Fruit fly (Drosophila melanogaster) whole organism, embryonic: ENCODE results near the gene Fum1.

ENCODE experiments used
- Antp ChIP-seq: fragments of 200-800 bp; sonication (Bioruptor generic); optimal IDR thresholded peaks from 3 replicates; lab custom pipeline; 2016; ENCODE audit warnings: missing biosample characterization, missing genetic modification characterization
- Atf-2 ChIP-seq: fragments of 200-800 bp; sonication (Bioruptor generic); optimal IDR thresholded peaks from 2 replicates; lab custom pipeline; 2016; ENCODE audit warnings: missing biosample characterization, missing genetic modification characterization
- CG10959 ChIP-seq: fragments of 200-800 bp; sonication (Bioruptor generic); IDR thresholded peaks from 2 replicates; pipeline ENCODE4 v1.3.6; 2022; ENCODE audit warnings: missing biosample characterization, missing genetic modification characterization
- CG11093 ChIP-seq: fragments of 200-800 bp; sonication (Bioruptor generic); IDR thresholded peaks from 3 replicates; pipeline ENCODE4 v1.3.6; 2022; ENCODE audit warnings: missing biosample characterization, missing genetic modification characterization
- CG11504 ChIP-seq: fragments of 200-800 bp; sonication (Bioruptor generic); optimal IDR thresholded peaks from 3 replicates; lab custom pipeline; 2019; ENCODE audit warnings: missing biosample characterization, mild to moderate bottlenecking, missing genetic modification characterization, moderate library complexity
- CG11695 ChIP-seq: fragments of 200-800 bp; sonication (Bioruptor generic); IDR thresholded peaks from 3 replicates; pipeline ENCODE4 v1.3.6; 2022; ENCODE audit warnings: missing biosample characterization, missing genetic modification characterization
- CG14050 ChIP-seq: fragments of 200-800 bp; sonication (Bioruptor generic); IDR thresholded peaks from 3 replicates; pipeline ENCODE4 v1.3.6; 2022; ENCODE audit warnings: missing biosample characterization, missing genetic modification characterization
- CG14441 ChIP-seq: fragments of 200-800 bp; sonication (Bioruptor generic); IDR thresholded peaks from 2 replicates; pipeline ENCODE4 v1.3.6; 2022; ENCODE audit warnings: missing biosample characterization, missing genetic modification characterization
- CG17359 ChIP-seq: fragments of 200-800 bp; sonication (Bioruptor generic); optimal IDR thresholded peaks from 3 replicates; lab custom pipeline; 2018; ENCODE audit warnings: missing biosample characterization, mild to moderate bottlenecking, missing genetic modification characterization, moderate library complexity
- CG18764 ChIP-seq: fragments of 200-800 bp; sonication (Bioruptor generic); optimal IDR thresholded peaks from 3 replicates; lab custom pipeline; 2016; ENCODE audit warnings: missing biosample characterization, missing genetic modification characterization
- CG2875 ChIP-seq: fragments of 200-800 bp; sonication (Bioruptor generic); optimal IDR thresholded peaks from 2 replicates; lab custom pipeline; 2017; ENCODE audit warnings: missing biosample characterization, mild to moderate bottlenecking, missing genetic modification characterization, missing genetic modification reagents
- CG3065 ChIP-seq: fragments of 200-800 bp; sonication (Bioruptor generic); optimal IDR thresholded peaks from 2 replicates; lab custom pipeline; 2016; ENCODE audit warnings: missing biosample characterization, missing genetic modification characterization
- CG32532 ChIP-seq: fragments of 200-800 bp; sonication (Bioruptor generic); IDR thresholded peaks from 2 replicates; pipeline ENCODE4 v1.3.6; 2022; ENCODE audit warnings: missing biosample characterization, missing genetic modification characterization
- CG3847 ChIP-seq: fragments of 200-800 bp; sonication (Bioruptor generic); IDR thresholded peaks from 2 replicates; pipeline ENCODE4 v1.3.6; 2022; ENCODE audit warnings: missing biosample characterization, missing genetic modification characterization
- CG43689 ChIP-seq: fragments of 200-800 bp; sonication (Bioruptor generic); IDR thresholded peaks from 2 replicates; pipeline ENCODE4 v1.3.6; 2022; ENCODE audit warnings: missing biosample characterization, missing genetic modification characterization
- CG4617 ChIP-seq: fragments of 200-800 bp; sonication (Bioruptor generic); optimal IDR thresholded peaks from 3 replicates; lab custom pipeline; 2016; ENCODE audit warnings: missing biosample characterization, missing genetic modification characterization, borderline replicate concordance
- CG4854 ChIP-seq: fragments of 200-800 bp; sonication (Bioruptor generic); optimal IDR thresholded peaks from 2 replicates; lab custom pipeline; 2016; ENCODE audit warnings: missing biosample characterization, missing genetic modification characterization, inconsistent platforms
- CG7357 ChIP-seq: fragments of 200-800 bp; sonication (Bioruptor generic); IDR thresholded peaks from 3 replicates; pipeline ENCODE4 v1.3.6; 2022; ENCODE audit warnings: missing biosample characterization, missing genetic modification characterization
- CG7372 ChIP-seq: fragments of 200-800 bp; sonication (Bioruptor generic); IDR thresholded peaks from 2 replicates; pipeline ENCODE4 v1.3.6; 2022; ENCODE audit warnings: missing biosample characterization, missing genetic modification characterization
- CG8089 ChIP-seq: fragments of 200-800 bp; sonication (Bioruptor generic); optimal IDR thresholded peaks from 3 replicates; lab custom pipeline; 2016; ENCODE audit warnings: missing biosample characterization, missing genetic modification characterization
- CTCF ChIP-seq: fragments of 200-800 bp; sonication (Bioruptor generic); optimal IDR thresholded peaks from 2 replicates; lab custom pipeline; 2017; ENCODE audit warnings: missing biosample characterization, mild to moderate bottlenecking, missing genetic modification characterization, moderate library complexity
- E2f2 ChIP-seq: fragments of 200-800 bp; sonication (Bioruptor generic); IDR thresholded peaks from 2 replicates; pipeline ENCODE4 v1.3.6; 2022; ENCODE audit warnings: missing biosample characterization, missing genetic modification characterization
- H15 ChIP-seq: fragments of 200-800 bp; sonication (Bioruptor generic); IDR thresholded peaks from 3 replicates; pipeline ENCODE4 v1.3.6; 2022; ENCODE audit warnings: missing biosample characterization, missing genetic modification characterization
- HHEX ChIP-seq: fragments of 200-800 bp; sonication (Bioruptor generic); optimal IDR thresholded peaks from 3 replicates; lab custom pipeline; 2017; ENCODE audit warnings: missing biosample characterization, mild to moderate bottlenecking, missing genetic modification characterization, missing genetic modification reagents
- Kr ChIP-seq: fragments of 200-800 bp; sonication (Bioruptor generic); optimal IDR thresholded peaks from 2 replicates; lab custom pipeline; 2017; ENCODE audit warnings: missing biosample characterization, mild to moderate bottlenecking, missing genetic modification characterization
- Pdp1 ChIP-seq, 2 experiments: fragments of 200-800 bp; sonication (Bioruptor generic); optimal IDR thresholded peaks; 3 replicates each; lab custom pipeline; 2016; ENCODE audit warnings: missing biosample characterization in 2 of 2, missing genetic modification characterization in 2 of 2, mild to moderate bottlenecking in 1 of 2, moderate library complexity in 1 of 2
- Taf1 ChIP-seq: fragments of 200-800 bp; sonication (Bioruptor generic); IDR thresholded peaks from 2 replicates; pipeline ENCODE4 v1.3.6; 2022; ENCODE audit warnings: missing biosample characterization, missing genetic modification characterization
- Trl ChIP-seq, 3 experiments: fragments of >200 bp in 2 of 3; fragments of 200-800 bp in 1 of 3; sonication (Bioruptor generic) in 1 of 3; optimal IDR thresholded peaks; 2 replicates in 1 of 3; 3 replicates in 2 of 3; lab custom pipeline; 2016 to 2017; ENCODE audit warnings: missing biosample characterization in 1 of 3, missing genetic modification characterization in 1 of 3
- cg ChIP-seq: fragments of 200-800 bp; sonication (Bioruptor generic); optimal IDR thresholded peaks from 3 replicates; lab custom pipeline; 2019; ENCODE audit warnings: missing biosample characterization, mild to moderate bottlenecking, missing genetic modification characterization, moderate library complexity
- chinmo ChIP-seq: fragments of 200-800 bp; sonication (Bioruptor generic); IDR thresholded peaks from 4 replicates; pipeline ENCODE4 v1.3.6; 2022; ENCODE audit warnings: missing biosample characterization, missing genetic modification characterization; ENCODE audit not compliant: partially characterized antibody
- ci ChIP-seq: fragments of 200-800 bp; sonication (Bioruptor generic); IDR thresholded peaks from 3 replicates; pipeline ENCODE4 v1.3.6; 2022; ENCODE audit warnings: missing biosample characterization, missing genetic modification characterization
- dimm ChIP-seq: fragments of 200-800 bp; sonication (Bioruptor generic); IDR thresholded peaks from 2 replicates; pipeline ENCODE4 v1.3.6; 2022; ENCODE audit warnings: missing biosample characterization, missing genetic modification characterization
- disco-r ChIP-seq: fragments of 200-800 bp; sonication (Bioruptor generic); optimal IDR thresholded peaks from 2 replicates; lab custom pipeline; 2016; ENCODE audit warnings: missing biosample characterization, missing genetic modification characterization
- dysf ChIP-seq: fragments of 200-800 bp; sonication (Bioruptor generic); IDR thresholded peaks from 3 replicates; pipeline ENCODE4 v1.3.6; 2022; ENCODE audit warnings: missing biosample characterization, missing genetic modification characterization
- ewg ChIP-seq: fragments of 200-800 bp; sonication (Bioruptor generic); optimal IDR thresholded peaks from 3 replicates; lab custom pipeline; 2017; ENCODE audit warnings: mild to moderate bottlenecking, missing biosample characterization, missing genetic modification reagents, missing genetic modification characterization
- exex ChIP-seq: fragments of 200-800 bp; sonication (Bioruptor generic); optimal IDR thresholded peaks from 4 replicates; lab custom pipeline; 2018; ENCODE audit warnings: missing biosample characterization, mild to moderate bottlenecking, missing genetic modification characterization, moderate library complexity
- gsb ChIP-seq: fragments of 200-800 bp; sonication (Bioruptor generic); IDR thresholded peaks from 2 replicates; pipeline ENCODE4 v1.3.6; 2022; ENCODE audit warnings: missing biosample characterization, missing genetic modification characterization
- h ChIP-seq: fragments of >200 bp; optimal IDR thresholded peaks from 2 replicates; lab custom pipeline; 2017
- knrl ChIP-seq: fragments of 200-800 bp; sonication (Bioruptor generic); IDR thresholded peaks from 3 replicates; pipeline ENCODE4 v1.3.6; 2022; ENCODE audit warnings: missing biosample characterization, missing genetic modification characterization; ENCODE audit not compliant: partially characterized antibody
- lab ChIP-seq: fragments of 200-800 bp; sonication (Bioruptor generic); optimal IDR thresholded peaks from 3 replicates; lab custom pipeline; 2017; ENCODE audit warnings: missing biosample characterization, missing genetic modification characterization, mild to moderate bottlenecking, moderate library complexity, missing genetic modification reagents
- lov ChIP-seq, 2 experiments: fragments of 200-800 bp in 1 of 2; fragments of >200 bp in 1 of 2; sonication (Bioruptor generic) in 1 of 2; IDR thresholded peaks in 1 of 2; optimal IDR thresholded peaks in 1 of 2; 2 replicates in 1 of 2; 3 replicates in 1 of 2; pipeline versions ENCODE4 v1.3.6 to Lab custom; 2017 to 2022; ENCODE audit warnings: missing biosample characterization in 1 of 2, missing genetic modification characterization in 1 of 2
- mirr ChIP-seq: fragments of 200-800 bp; sonication (Bioruptor generic); optimal IDR thresholded peaks from 3 replicates; lab custom pipeline; 2018; ENCODE audit warnings: missing biosample characterization, mild to moderate bottlenecking, missing genetic modification characterization
- nom ChIP-seq: fragments of 200-800 bp; sonication (Bioruptor generic); optimal IDR thresholded peaks from 2 replicates; lab custom pipeline; 2017; ENCODE audit warnings: missing biosample characterization, missing genetic modification characterization, mild to moderate bottlenecking, moderate library complexity, missing genetic modification reagents
- p53 ChIP-seq: fragments of 200-800 bp; sonication (Bioruptor generic); optimal IDR thresholded peaks from 2 replicates; lab custom pipeline; 2016; ENCODE audit warnings: missing biosample characterization, missing genetic modification characterization
- row ChIP-seq: fragments of 200-800 bp; sonication (Bioruptor generic); IDR thresholded peaks from 3 replicates; pipeline ENCODE4 v1.3.6; 2022; ENCODE audit warnings: missing biosample characterization, missing genetic modification characterization
- sd ChIP-seq: fragments of 200-800 bp; sonication (Bioruptor generic); optimal IDR thresholded peaks from 3 replicates; lab custom pipeline; 2018; ENCODE audit warnings: missing biosample characterization, mild to moderate bottlenecking, missing genetic modification characterization, moderate library complexity
- stwl ChIP-seq: fragments of 200-800 bp; sonication (Bioruptor generic); optimal IDR thresholded peaks from 3 replicates; lab custom pipeline; 2018; ENCODE audit warnings: missing biosample characterization, mild to moderate bottlenecking, missing genetic modification characterization, moderate library complexity
- sug ChIP-seq: fragments of 200-800 bp; optimal IDR thresholded peaks from 2 replicates; lab custom pipeline; 2019; ENCODE audit warnings: missing biosample characterization, mild to moderate bottlenecking, missing genetic modification characterization, moderate library complexity
- tio ChIP-seq: fragments of 200-800 bp; sonication (Bioruptor generic); optimal IDR thresholded peaks from 2 replicates; lab custom pipeline; 2017; ENCODE audit warnings: missing biosample characterization, missing genetic modification characterization, inconsistent platforms
- tna ChIP-seq: fragments of 200-800 bp; sonication (Bioruptor generic); IDR thresholded peaks from 2 replicates; pipeline ENCODE4 v1.3.6; 2022; ENCODE audit warnings: missing biosample characterization, missing genetic modification characterization; ENCODE audit not compliant: partially characterized antibody
- ttk ChIP-seq: fragments of 200-800 bp; sonication (Bioruptor generic); IDR thresholded peaks from 2 replicates; pipeline ENCODE4 v2.1.2; 2022; ENCODE audit warnings: missing biosample characterization, missing genetic modification characterization
- unc-4 ChIP-seq: fragments of 200-800 bp; sonication (Bioruptor generic); IDR thresholded peaks from 2 replicates; pipeline ENCODE4 v1.3.6; 2022; ENCODE audit warnings: missing biosample characterization, missing genetic modification characterization; ENCODE audit not compliant: partially characterized antibody

Gene Fum1

DNA sequence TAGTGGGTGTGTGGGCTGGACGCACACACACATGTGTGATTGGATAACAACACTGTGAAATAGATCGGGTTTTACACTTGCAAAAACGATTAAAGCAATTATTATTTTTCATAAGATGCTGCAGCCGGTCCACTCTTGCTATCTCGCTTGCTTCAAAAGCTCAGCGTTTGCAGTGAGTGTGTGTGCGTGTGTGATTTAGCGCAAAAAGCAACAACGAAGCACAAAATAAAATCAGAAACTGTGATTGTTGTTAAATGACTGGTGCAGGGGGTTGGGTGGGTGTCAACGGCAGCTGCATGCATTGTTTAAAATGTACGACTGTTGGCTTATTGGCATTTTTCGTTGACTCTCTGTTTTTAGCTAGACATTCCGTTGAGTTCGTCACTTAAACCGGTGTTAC is 16.3 kb upstream of the Fum1 start (continued):
- TF ChIP-seq CG2875 (GFP tag; lab: Kevin White, UChicago) (no peak), Pdp1 (GFP tag; optimal IDR thresholded peaks at IDR 0.05; lab: Kevin White, UChicago) (peak in 1 of 2 experiments; percentile 51), CG18764 (GFP tag; lab: Kevin White, UChicago) (no peak), sug (tag; lab: Kevin White, UChicago) (no peak), Antp (GFP tag; lab: Kevin White, UChicago) (no peak), nom (GFP tag; lab: Kevin White, UChicago) (peak; percentile 3), cg (peak; percentile 45), dysf (peak; percentile 16; the same call in 1 of the 3 replicates), unc-4 (GFP tag; lab: Robert Waterston, UW) (no peak), Kr (GFP tag; lab: Kevin White, UChicago) (no peak), CG43689 (GFP tag; lab: Robert Waterston, UW) (no peak), CG4854 (no peak), knrl (GFP tag; lab: Robert Waterston, UW) (no peak), lov (optimal IDR thresholded peaks at IDR 0.05; lab: Kevin White, UChicago) (no peak), lov (GFP tag; IDR thresholded peaks at IDR 0.05; lab: Robert Waterston, UW) (no peak), CG3847 (GFP tag; lab: Robert Waterston, UW) (no peak), CG17359 (peak; percentile 5), CTCF (GFP tag; lab: Kevin White, UChicago) (no peak), disco-r (GFP tag; lab: Kevin White, UChicago) (no peak), tna (GFP tag; lab: Robert Waterston, UW) (no peak), CG11093 (GFP tag; lab: Robert Waterston, UW) (no peak), tio (GFP tag; lab: Kevin White, UChicago) (no peak), gsb (GFP tag; lab: Robert Waterston, UW) (no peak), CG11695 (GFP tag; lab: Robert Waterston, UW) (no peak), HHEX (GFP tag; lab: Kevin White, UChicago) (no peak), CG14050 (GFP tag; lab: Robert Waterston, UW) (no peak), CG11504 (tag; lab: Kevin White, UChicago) (no peak), CG7372 (GFP tag; lab: Robert Waterston, UW) (no peak), stwl (no peak), ci (GFP tag; lab: Robert Waterston, UW) (no peak), H15 (GFP tag; lab: Robert Waterston, UW) (0 out of 3 replicates have a peak, but pooled peaks have one; percentile 8), CG14441 (GFP tag; lab: Robert Waterston, UW) (peak; percentile 43; the same call in 1 of the 2 replicates), dimm (no peak), CG10959 (GFP tag; lab: Robert Waterston, UW) (no peak), chinmo (0 out of 4 replicates have a peak, but pooled peaks have one; percentile 2), CG8089 (GFP tag; lab: Kevin White, UChicago) (no peak), ttk (GFP tag; lab: Robert Waterston, UW) (no peak)

DNA sequence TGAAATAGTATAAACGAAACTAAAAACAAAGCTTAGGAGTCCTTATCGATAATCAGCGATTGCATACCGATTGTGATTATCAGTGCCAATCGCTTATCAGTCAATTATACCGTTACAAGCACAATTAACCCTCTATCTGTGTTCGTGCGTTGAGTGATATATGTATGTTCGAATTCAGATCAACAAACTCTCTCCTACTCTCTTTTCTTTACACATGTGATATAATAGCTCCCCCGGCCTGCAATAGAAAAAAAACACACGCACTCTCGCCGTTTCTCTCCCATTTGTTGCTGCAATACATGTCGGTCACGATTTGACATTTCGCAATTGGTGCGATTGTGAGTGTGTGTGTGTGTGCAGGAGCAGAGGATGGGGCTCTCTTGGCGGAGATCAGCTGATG is 15.8 kb upstream of the Fum1 start:
- TF ChIP-seq exex (tag; lab: Kevin White, UChicago) = peak; percentile 89
- no peak for TF ChIP-seq CG32532 (GFP tag; lab: Robert Waterston, UW)
- TF ChIP-seq ewg (GFP tag; lab: Kevin White, UChicago) = no peak
- no peak for TF ChIP-seq ttk (GFP tag; lab: Robert Waterston, UW)
- no peak for TF ChIP-seq Taf1 (GFP tag; lab: Robert Waterston, UW)
- peak; percentile 4 for TF ChIP-seq sd (tag; lab: Kevin White, UChicago)
- TF ChIP-seq h (lab: Kevin White, UChicago) = no peak
- TF ChIP-seq CG3065 (GFP tag; lab: Kevin White, UChicago) = no peak
- TF ChIP-seq Atf-2 (GFP tag; lab: Kevin White, UChicago) = no peak
- no peak for TF ChIP-seq lab (GFP tag; lab: Kevin White, UChicago)
- peak; percentile 10 for TF ChIP-seq mirr (GFP tag; lab: Kevin White, UChicago)
- no peak for TF ChIP-seq p53 (GFP tag; lab: Kevin White, UChicago)
- peak in 1 of 2 experiments; percentile 24 for TF ChIP-seq Trl (optimal IDR thresholded peaks at IDR 0.05; lab: Kevin White, UChicago)
- no peak for TF ChIP-seq Trl (GFP tag; optimal IDR thresholded peaks at IDR 0.05; lab: Kevin White, UChicago)
- no peak for TF ChIP-seq E2f2 (GFP tag; lab: Robert Waterston, UW)
- TF ChIP-seq Pdp1 (GFP tag; optimal IDR thresholded peaks at IDR 0.05; lab: Kevin White, UChicago) = peak in 1 of 2 experiments; percentile 92
- no peak for TF ChIP-seq CG7357 (GFP tag; lab: Robert Waterston, UW)
- no peak for TF ChIP-seq CG4617 (GFP tag; lab: Kevin White, UChicago)
- TF ChIP-seq row = no peak
